Worm (Caenorhabditis elegans) whole organism, mixed stage, embryonic: ENCODE results near the gene F11E6.11.

Experiments
- M03D4.4 ChIP-seq: sonication (generic microtip); optimal IDR thresholded peaks from 2 replicates; lab custom pipeline; 2017; ENCODE audit warnings: mild to moderate bottlenecking, missing genetic modification characterization, missing compliant biosample characterization
- bed-3 ChIP-seq: fragments of 200-800 bp; sonication (Bioruptor generic); optimal IDR thresholded peaks from 3 replicates; lab custom pipeline; 2018; ENCODE audit warnings: mild to moderate bottlenecking, missing genetic modification characterization, moderate library complexity, missing compliant biosample characterization
- blmp-1 ChIP-seq: fragments of 150-350 bp; optimal IDR thresholded peaks from 2 replicates; lab custom pipeline; 2014; ENCODE audit warnings: missing biosample characterization, missing genetic modification characterization
- ceh-39 ChIP-seq: fragments of 150-350 bp; optimal IDR thresholded peaks from 2 replicates; lab custom pipeline; 2014; ENCODE audit warnings: missing biosample characterization, missing genetic modification characterization
- ceh-43 ChIP-seq: fragments of 200-800 bp; sonication (Bioruptor generic); optimal IDR thresholded peaks from 2 replicates; lab custom pipeline; 2018; ENCODE audit warnings: mild to moderate bottlenecking, missing genetic modification characterization, moderate library complexity, missing compliant biosample characterization
- ceh-83 ChIP-seq: fragments of 200-800 bp; sonication (Bioruptor generic); optimal IDR thresholded peaks from 2 replicates; lab custom pipeline; 2018; ENCODE audit warnings: mild to moderate bottlenecking, missing genetic modification characterization, missing compliant biosample characterization
- ces-1 ChIP-seq: fragments of 150-350 bp; optimal IDR thresholded peaks from 2 replicates; lab custom pipeline; 2014; ENCODE audit warnings: missing biosample characterization, missing genetic modification reagents, missing genetic modification characterization
- cnd-1 ChIP-seq: fragments of 200-800 bp; sonication (Bioruptor generic); optimal IDR thresholded peaks from 2 replicates; lab custom pipeline; 2018; ENCODE audit warnings: mild to moderate bottlenecking, missing genetic modification characterization, missing compliant biosample characterization
- drap-1 ChIP-seq: fragments of 200-800 bp; sonication (Bioruptor generic); optimal IDR thresholded peaks from 3 replicates; lab custom pipeline; 2018; ENCODE audit warnings: mild to moderate bottlenecking, missing genetic modification characterization, missing compliant biosample characterization
- elt-1 ChIP-seq: sonication (generic microtip); optimal IDR thresholded peaks from 2 replicates; lab custom pipeline; 2017; ENCODE audit warnings: missing genetic modification characterization, mild to moderate bottlenecking, missing compliant biosample characterization, antibody characterized with exemption, moderate library complexity, borderline replicate concordance; ENCODE audit not compliant: insufficient read depth
- flh-1 ChIP-seq: fragments of 200-800 bp; sonication (Bioruptor generic); optimal IDR thresholded peaks from 2 replicates; lab custom pipeline; 2018; ENCODE audit warnings: mild to moderate bottlenecking, missing genetic modification characterization, moderate library complexity, missing compliant biosample characterization
- ham-2 ChIP-seq: fragments of 200-800 bp; sonication (Bioruptor generic); optimal IDR thresholded peaks from 2 replicates; lab custom pipeline; 2018; ENCODE audit warnings: mild to moderate bottlenecking, missing genetic modification characterization, missing compliant biosample characterization
- hlh-1 ChIP-seq: fragments of 150-350 bp; optimal IDR thresholded peaks from 2 replicates; lab custom pipeline; 2014; ENCODE audit warnings: missing biosample characterization, missing genetic modification reagents, missing genetic modification characterization
- lin-13 ChIP-seq: fragments of 150-350 bp; optimal IDR thresholded peaks from 2 replicates; lab custom pipeline; 2014; ENCODE audit warnings: missing biosample characterization, missing genetic modification characterization
- lin-32 ChIP-seq: fragments of 200-800 bp; sonication (Bioruptor generic); optimal IDR thresholded peaks from 2 replicates; lab custom pipeline; 2018; ENCODE audit warnings: mild to moderate bottlenecking, missing genetic modification characterization, missing compliant biosample characterization
- lsy-2 ChIP-seq: fragments of 150-350 bp; optimal IDR thresholded peaks from 2 replicates; lab custom pipeline; 2014; ENCODE audit warnings: missing biosample characterization, missing genetic modification characterization
- mab-5 ChIP-seq: fragments of 150-350 bp; optimal IDR thresholded peaks from 2 replicates; lab custom pipeline; 2014; ENCODE audit warnings: missing biosample characterization, missing genetic modification characterization
- mep-1 ChIP-seq: fragments of 150-350 bp; optimal IDR thresholded peaks from 2 replicates; lab custom pipeline; 2017; ENCODE audit warnings: missing biosample characterization, missing genetic modification reagents, missing genetic modification characterization, inconsistent platforms
- mls-2 ChIP-seq: sonication (generic microtip); optimal IDR thresholded peaks from 2 replicates; lab custom pipeline; 2016; ENCODE audit warnings: mild to moderate bottlenecking, missing genetic modification characterization, moderate library complexity, missing compliant biosample characterization
- nhr-12 ChIP-seq: fragments of 150-350 bp; optimal IDR thresholded peaks from 2 replicates; lab custom pipeline; 2014; ENCODE audit warnings: missing biosample characterization, missing genetic modification characterization
- nhr-2 ChIP-seq: fragments of 150-350 bp; optimal IDR thresholded peaks from 2 replicates; lab custom pipeline; 2014; ENCODE audit warnings: missing biosample characterization, missing genetic modification characterization
- nhr-28 ChIP-seq: fragments of 150-350 bp; optimal IDR thresholded peaks from 2 replicates; lab custom pipeline; 2014; ENCODE audit warnings: missing biosample characterization, missing genetic modification characterization
- nhr-76 ChIP-seq: sonication (generic microtip); optimal IDR thresholded peaks from 2 replicates; lab custom pipeline; 2017; ENCODE audit warnings: missing biosample characterization, missing genetic modification characterization
- pha-4 ChIP-seq: fragments of 150-350 bp; optimal IDR thresholded peaks from 2 replicates; lab custom pipeline; 2018; ENCODE audit warnings: missing biosample characterization, missing genetic modification reagents, missing genetic modification characterization
- sem-2 ChIP-seq: fragments of 200-800 bp; sonication (Bioruptor generic); optimal IDR thresholded peaks from 2 replicates; lab custom pipeline; 2018; ENCODE audit warnings: mild to moderate bottlenecking, missing genetic modification characterization, missing compliant biosample characterization
- snpc-4 ChIP-seq: fragments of 150-350 bp; optimal IDR thresholded peaks from 2 replicates; lab custom pipeline; 2014; ENCODE audit warnings: missing biosample characterization, missing genetic modification characterization
- sptf-1 ChIP-seq: sonication (generic microtip); optimal IDR thresholded peaks from 2 replicates; lab custom pipeline; 2017; ENCODE audit warnings: mild to moderate bottlenecking, missing genetic modification characterization, moderate library complexity, missing compliant biosample characterization
- tbx-8 ChIP-seq: fragments of 200-800 bp; sonication (Bioruptor generic); optimal IDR thresholded peaks from 2 replicates; lab custom pipeline; 2018; ENCODE audit warnings: mild to moderate bottlenecking, missing genetic modification characterization, moderate library complexity, missing compliant biosample characterization
- unc-39 ChIP-seq: fragments of 150-350 bp; optimal IDR thresholded peaks from 2 replicates; lab custom pipeline; 2014; ENCODE audit warnings: missing biosample characterization, missing genetic modification characterization
- unc-62 ChIP-seq: fragments of 150-350 bp; optimal IDR thresholded peaks from 2 replicates; lab custom pipeline; 2014; ENCODE audit warnings: missing biosample characterization, missing genetic modification reagents, missing genetic modification characterization
- zip-8 ChIP-seq: fragments of 150-350 bp; optimal IDR thresholded peaks from 2 replicates; lab custom pipeline; 2014; ENCODE audit warnings: missing biosample characterization, missing genetic modification characterization
- ztf-11 ChIP-seq: fragments of 150-350 bp; optimal IDR thresholded peaks from 2 replicates; lab custom pipeline; 2014; ENCODE audit warnings: missing biosample characterization, missing genetic modification characterization

The F11E6.11 gene

ce11 chrIV:17440417-17440816, 2.2 kb upstream of the F11E6.11 start, which contains the start of gene F08A7.1:
F08A7.1 (plus strand) TSS chrIV:17440607.
- TF ChIP-seq mls-2 (no peak), cnd-1 (tag; lab: Kevin White, UChicago) (no peak), ceh-43 (no peak), mab-5 (tag; lab: Kevin White, UChicago) (no peak), pha-4 (no peak), zip-8 (no peak), M03D4.4 (tag; lab: Kevin White, UChicago) (no peak)
- TF ChIP-seq, all 35 proteins: peak for 0

ce11 chrIV:17441260-17441659, 1.4 kb upstream of the F11E6.11 start:
- TF ChIP-seq drap-1 (GFP tag; lab: Kevin White, UChicago) (no peak), nhr-76 (tag; lab: Kevin White, UChicago) (no peak), blmp-1 (no peak), lsy-2 (no peak), lin-32 (GFP tag; lab: Kevin White, UChicago) (no peak), hlh-1 (tag; lab: Kevin White, UChicago) (no peak), tbx-8 (GFP tag; lab: Kevin White, UChicago) (no peak), nhr-28 (no peak), sptf-1 (tag; lab: Kevin White, UChicago) (no peak), mls-2 (no peak), M03D4.4 (tag; lab: Kevin White, UChicago) (no peak), cnd-1 (tag; lab: Kevin White, UChicago) (no peak), ceh-43 (no peak), mep-1 (tag; lab: Kevin White, UChicago) (no peak), bed-3 (no peak), snpc-4 (no peak), zip-8 (no peak), elt-1 (no peak), ces-1 (no peak)

ce11 chrIV:17448319-17448718, 5.7 kb downstream of the F11E6.11 start:
- TF ChIP-seq zip-8 = no peak
- no peak for TF ChIP-seq drap-1 (GFP tag; lab: Kevin White, UChicago)
- TF ChIP-seq ztf-11 (tag; lab: Kevin White, UChicago) = no peak
- TF ChIP-seq lsy-2 = no peak
- TF ChIP-seq hlh-1 (tag; lab: Kevin White, UChicago) = no peak
- TF ChIP-seq flh-1 = no peak
- TF ChIP-seq nhr-28 = no peak
- TF ChIP-seq sptf-1 (tag; lab: Kevin White, UChicago) = no peak
- no peak for TF ChIP-seq cnd-1 (tag; lab: Kevin White, UChicago)
- no peak for TF ChIP-seq elt-1
- no peak for TF ChIP-seq mls-2

ce11 chrIV:17450443-17450842, 7.8 kb downstream of the F11E6.11 start, which contains the start of gene F11E6.8:
F11E6.8 (minus strand) TSS chrIV:17450543.
- no peak for TF ChIP-seq nhr-12 (tag; lab: Kevin White, UChicago)
- no peak for TF ChIP-seq mls-2
- no peak for TF ChIP-seq ces-1
- TF ChIP-seq mep-1 (tag; lab: Kevin White, UChicago) = no peak
- no peak for TF ChIP-seq ceh-43
- TF ChIP-seq drap-1 (GFP tag; lab: Kevin White, UChicago) = no peak
- no peak for TF ChIP-seq cnd-1 (tag; lab: Kevin White, UChicago)
- no peak for TF ChIP-seq unc-39 (tag; lab: Kevin White, UChicago)
- TF ChIP-seq sem-2 = no peak
- no peak for TF ChIP-seq ceh-83
- no peak for TF ChIP-seq blmp-1
- TF ChIP-seq pha-4 = no peak

ce11 chrIV:17453200-17453599, 10.6 kb downstream of the F11E6.11 start:
- TF ChIP-seq mab-5 (tag; lab: Kevin White, UChicago) (no peak), unc-62 (no peak), zip-8 (no peak), sptf-1 (tag; lab: Kevin White, UChicago) (no peak), blmp-1 (peak; percentile 1), ham-2 (GFP tag; lab: Kevin White, UChicago) (peak; percentile 37), nhr-2 (tag; lab: Kevin White, UChicago) (no peak)

ce11 chrIV:17453996-17454395, 11.4 kb downstream of the F11E6.11 start:
- TF ChIP-seq ces-1 (no peak), blmp-1 (no peak), mab-5 (tag; lab: Kevin White, UChicago) (no peak), nhr-76 (tag; lab: Kevin White, UChicago) (no peak), bed-3 (no peak), flh-1 (no peak), ceh-39 (tag; lab: Kevin White, UChicago) (no peak), unc-62 (no peak), nhr-28 (no peak), lin-13 (tag; lab: Kevin White, UChicago) (no peak), mep-1 (tag; lab: Kevin White, UChicago) (no peak), drap-1 (GFP tag; lab: Kevin White, UChicago) (no peak), hlh-1 (tag; lab: Kevin White, UChicago) (no peak), ceh-43 (no peak)
